Worm (Caenorhabditis elegans): Measurements from ENCODE around the gene twk-24.

DNA sequence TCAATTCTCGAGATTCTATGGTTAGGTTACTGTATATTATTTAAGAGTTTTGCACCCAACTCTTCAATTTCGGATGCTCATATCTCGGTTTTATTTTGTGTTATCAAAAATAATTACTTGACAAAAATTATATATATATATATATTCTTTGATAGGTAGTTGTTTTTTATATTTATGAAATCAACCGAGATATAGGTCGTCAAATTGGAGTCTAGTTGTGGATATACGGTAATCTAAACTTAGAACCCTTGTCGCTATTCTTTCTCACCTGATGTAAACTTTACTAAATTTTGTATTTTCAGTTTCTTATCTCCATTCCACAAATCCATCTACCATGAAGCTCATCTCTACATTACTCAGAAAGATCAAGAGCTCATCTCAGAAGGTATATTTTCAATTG is 14.1 kb upstream of the twk-24 start, which contains the start of gene F55C5.10:
- TF ChIP-seq ztf-11 (tag; optimal IDR thresholded peaks at IDR 0.05) (no peak), sptf-1 (tag; optimal IDR thresholded peaks at IDR 0.05) (no peak)
